Fruit fly (Drosophila melanogaster) whole organism, embryonic: ENCODE data around the gene CG32260.
A peak's percentile ranks its signal among the peaks of the same experiment; 100 is the strongest.

Experiments used
- B-H2 ChIP-seq: fragments of 200-800 bp; sonication (Bioruptor generic); optimal IDR thresholded peaks from 2 replicates; lab custom pipeline; 2018; ENCODE audit warnings: missing biosample characterization, mild to moderate bottlenecking, missing genetic modification characterization
- CG10366 ChIP-seq: fragments of 200-800 bp; sonication (Bioruptor generic); IDR thresholded peaks from 2 replicates; pipeline ENCODE4 v1.3.6; 2022; ENCODE audit warnings: missing biosample characterization, missing genetic modification characterization
- CG11085 ChIP-seq: fragments of 200-800 bp; sonication (Bioruptor generic); IDR thresholded peaks from 2 replicates; pipeline ENCODE4 v1.3.6; 2022; ENCODE audit warnings: missing biosample characterization, missing genetic modification characterization
- CG11695 ChIP-seq: fragments of 200-800 bp; sonication (Bioruptor generic); IDR thresholded peaks from 3 replicates; pipeline ENCODE4 v1.3.6; 2022; ENCODE audit warnings: missing biosample characterization, missing genetic modification characterization
- CG1233 ChIP-seq: fragments of 200-800 bp; sonication (Bioruptor generic); optimal IDR thresholded peaks from 4 replicates; lab custom pipeline; 2018; ENCODE audit warnings: missing biosample characterization, mild to moderate bottlenecking, missing genetic modification characterization
- CG14965 ChIP-seq: fragments of 200-800 bp; sonication (Bioruptor generic); optimal IDR thresholded peaks from 2 replicates; lab custom pipeline; 2016; ENCODE audit warnings: missing biosample characterization, missing genetic modification characterization, borderline replicate concordance
- CG1602 ChIP-seq: fragments of 200-800 bp; sonication (Bioruptor generic); optimal IDR thresholded peaks from 3 replicates; lab custom pipeline; 2016; ENCODE audit warnings: missing biosample characterization, missing genetic modification characterization
- CG1603 ChIP-seq: fragments of 200-800 bp; sonication (Bioruptor generic); optimal IDR thresholded peaks from 2 replicates; lab custom pipeline; 2019; ENCODE audit warnings: missing biosample characterization, mild to moderate bottlenecking, missing genetic modification characterization, moderate library complexity
- CG18476 ChIP-seq: fragments of 200-800 bp; sonication (Bioruptor generic); optimal IDR thresholded peaks from 2 replicates; lab custom pipeline; 2016; ENCODE audit warnings: missing biosample characterization, mild to moderate bottlenecking, missing genetic modification characterization
- CG2129 ChIP-seq: fragments of 200-800 bp; sonication (Bioruptor generic); IDR thresholded peaks from 2 replicates; pipeline ENCODE4 v1.3.6; 2022; ENCODE audit warnings: missing biosample characterization, missing genetic modification characterization; ENCODE audit not compliant: partially characterized antibody
- CG30431 ChIP-seq: fragments of 200-800 bp; sonication (Bioruptor generic); optimal IDR thresholded peaks from 2 replicates; lab custom pipeline; 2017; ENCODE audit warnings: missing biosample characterization, missing genetic modification characterization
- CG32532 ChIP-seq: fragments of 200-800 bp; sonication (Bioruptor generic); IDR thresholded peaks from 2 replicates; pipeline ENCODE4 v1.3.6; 2022; ENCODE audit warnings: missing biosample characterization, missing genetic modification characterization
- CG32767 ChIP-seq: fragments of 200-800 bp; sonication (Bioruptor generic); IDR thresholded peaks from 2 replicates; pipeline ENCODE4 v1.3.6; 2022; ENCODE audit warnings: missing biosample characterization, missing genetic modification characterization
- CG5245 ChIP-seq: fragments of 200-800 bp; sonication (Bioruptor generic); optimal IDR thresholded peaks from 3 replicates; lab custom pipeline; 2016; ENCODE audit warnings: missing biosample characterization, missing genetic modification characterization
- CG5953 ChIP-seq: fragments of 200-800 bp; sonication (Bioruptor generic); IDR thresholded peaks from 2 replicates; pipeline ENCODE4 v1.3.6; 2022; ENCODE audit warnings: missing biosample characterization, missing genetic modification characterization
- CG6254 ChIP-seq: fragments of 200-800 bp; sonication (Bioruptor generic); optimal IDR thresholded peaks from 3 replicates; lab custom pipeline; 2017; ENCODE audit warnings: mild to moderate bottlenecking, missing biosample characterization, missing genetic modification reagents, missing genetic modification characterization
- CG6683 ChIP-seq: fragments of 200-800 bp; sonication (Bioruptor generic); optimal IDR thresholded peaks from 2 replicates; lab custom pipeline; 2017; ENCODE audit warnings: missing biosample characterization, mild to moderate bottlenecking, missing genetic modification characterization, missing genetic modification reagents
- CG6854 ChIP-seq: fragments of 200-800 bp; sonication (Bioruptor generic); optimal IDR thresholded peaks from 3 replicates; lab custom pipeline; 2017; ENCODE audit warnings: missing biosample characterization, mild to moderate bottlenecking, missing genetic modification characterization
- CG7271 ChIP-seq: fragments of 200-800 bp; sonication (Bioruptor generic); optimal IDR thresholded peaks from 2 replicates; lab custom pipeline; 2018; ENCODE audit warnings: missing biosample characterization, mild to moderate bottlenecking, missing genetic modification characterization, moderate library complexity
- CG7745 ChIP-seq: fragments of 200-800 bp; sonication (Bioruptor generic); optimal IDR thresholded peaks from 2 replicates; lab custom pipeline; 2018; ENCODE audit warnings: missing biosample characterization, mild to moderate bottlenecking, missing genetic modification characterization, moderate library complexity
- D19A ChIP-seq: fragments of 200-800 bp; optimal IDR thresholded peaks from 3 replicates; lab custom pipeline; 2019; ENCODE audit warnings: missing biosample characterization, mild to moderate bottlenecking, missing genetic modification characterization, moderate library complexity
- Gug ChIP-seq: fragments of 200-800 bp; sonication (Bioruptor generic); IDR thresholded peaks from 4 replicates; pipeline ENCODE4 v1.3.6; 2022; ENCODE audit warnings: missing biosample characterization, missing genetic modification characterization
- HLH3B ChIP-seq: fragments of 200-800 bp; sonication (Bioruptor generic); IDR thresholded peaks from 2 replicates; pipeline ENCODE4 v1.3.6; 2022; ENCODE audit warnings: missing biosample characterization, missing genetic modification characterization
- HmgZ ChIP-seq: fragments of 200-800 bp; sonication (Bioruptor generic); optimal IDR thresholded peaks from 2 replicates; lab custom pipeline; 2018; ENCODE audit warnings: missing biosample characterization, mild to moderate bottlenecking, missing genetic modification characterization
- Hr78 ChIP-seq, 2 experiments: fragments of 200-800 bp in 1 of 2; fragments of >200 bp in 1 of 2; sonication (Bioruptor generic) in 1 of 2; optimal IDR thresholded peaks; 2 replicates each; lab custom pipeline; 2017 to 2019; ENCODE audit warnings: missing biosample characterization in 2 of 2, missing genetic modification characterization in 2 of 2, mild to moderate bottlenecking in 1 of 2, moderate library complexity in 1 of 2
- PHDP ChIP-seq: fragments of 200-800 bp; sonication (Bioruptor generic); optimal IDR thresholded peaks from 3 replicates; lab custom pipeline; 2018; ENCODE audit warnings: missing biosample characterization, mild to moderate bottlenecking, missing genetic modification characterization, moderate library complexity
- Pdp1 ChIP-seq, 2 experiments: fragments of 200-800 bp; sonication (Bioruptor generic); optimal IDR thresholded peaks; 3 replicates each; lab custom pipeline; 2016; ENCODE audit warnings: missing biosample characterization in 2 of 2, missing genetic modification characterization in 2 of 2, mild to moderate bottlenecking in 1 of 2, moderate library complexity in 1 of 2
- ac ChIP-seq: fragments of 200-800 bp; sonication (Bioruptor generic); optimal IDR thresholded peaks from 3 replicates; lab custom pipeline; 2017; ENCODE audit warnings: missing biosample characterization, mild to moderate bottlenecking, missing genetic modification characterization
- ase ChIP-seq: fragments of 200-800 bp; sonication (Bioruptor generic); IDR thresholded peaks from 3 replicates; pipeline ENCODE4 v1.3.6; 2022; ENCODE audit warnings: missing biosample characterization, missing genetic modification characterization
- crp ChIP-seq, 2 experiments: fragments of 200-800 bp; sonication (Bioruptor generic); optimal IDR thresholded peaks; 2 replicates in 1 of 2; 3 replicates in 1 of 2; lab custom pipeline; 2017; ENCODE audit warnings: missing biosample characterization in 2 of 2, missing genetic modification characterization in 2 of 2, mild to moderate bottlenecking in 1 of 2, moderate library complexity in 1 of 2
- eve ChIP-seq, 2 experiments: fragments of >200 bp; optimal IDR thresholded peaks; 2 replicates each; lab custom pipeline; 2017; ENCODE audit warnings: missing biosample characterization in 2 of 2, missing genetic modification characterization in 2 of 2
- fd3F ChIP-seq: fragments of 200-800 bp; sonication (Bioruptor generic); optimal IDR thresholded peaks from 2 replicates; lab custom pipeline; 2018; ENCODE audit warnings: missing biosample characterization, mild to moderate bottlenecking, missing genetic modification characterization, moderate library complexity
- fd96Cb ChIP-seq: fragments of 200-800 bp; sonication (Bioruptor generic); optimal IDR thresholded peaks from 2 replicates; lab custom pipeline; 2018; ENCODE audit warnings: missing biosample characterization, mild to moderate bottlenecking, missing genetic modification characterization, moderate library complexity
- grau ChIP-seq: fragments of 200-800 bp; optimal IDR thresholded peaks from 3 replicates; lab custom pipeline; 2019; ENCODE audit warnings: missing biosample characterization, mild to moderate bottlenecking, missing genetic modification characterization, moderate library complexity
- knrl ChIP-seq: fragments of 200-800 bp; sonication (Bioruptor generic); IDR thresholded peaks from 3 replicates; pipeline ENCODE4 v1.3.6; 2022; ENCODE audit warnings: missing biosample characterization, missing genetic modification characterization; ENCODE audit not compliant: partially characterized antibody
- pfk ChIP-seq: fragments of 200-800 bp; sonication (Bioruptor generic); optimal IDR thresholded peaks from 2 replicates; lab custom pipeline; 2018; ENCODE audit warnings: missing biosample characterization, mild to moderate bottlenecking, missing genetic modification characterization, moderate library complexity
- prd ChIP-seq, 3 experiments: fragments of >200 bp in 2 of 3; fragments of 200-800 bp in 1 of 3; sonication (Bioruptor generic) in 1 of 3; optimal IDR thresholded peaks in 2 of 3; IDR thresholded peaks in 1 of 3; 2 replicates in 2 of 3; 3 replicates in 1 of 3; pipeline versions ENCODE4 v1.3.6 to Lab custom; 2017 to 2022; ENCODE audit warnings: missing biosample characterization in 1 of 3, missing genetic modification characterization in 1 of 3
- repo ChIP-seq: fragments of 200-800 bp; sonication (Bioruptor generic); optimal IDR thresholded peaks from 2 replicates; lab custom pipeline; 2016; ENCODE audit warnings: missing biosample characterization, missing genetic modification characterization
- sc ChIP-seq, 3 experiments: fragments of >200 bp in 2 of 3; fragments of 200-800 bp in 1 of 3; sonication (Bioruptor generic) in 1 of 3; optimal IDR thresholded peaks; 2 replicates in 2 of 3; 3 replicates in 1 of 3; lab custom pipeline; 2017; ENCODE audit warnings: mild to moderate bottlenecking in 1 of 3, missing biosample characterization in 1 of 3, missing genetic modification characterization in 1 of 3, missing genetic modification reagents in 1 of 3
- sd ChIP-seq: fragments of 200-800 bp; sonication (Bioruptor generic); optimal IDR thresholded peaks from 3 replicates; lab custom pipeline; 2018; ENCODE audit warnings: missing biosample characterization, mild to moderate bottlenecking, missing genetic modification characterization, moderate library complexity
- stc ChIP-seq: fragments of 200-800 bp; sonication (Bioruptor generic); IDR thresholded peaks from 2 replicates; pipeline ENCODE4 v1.3.6; 2022; ENCODE audit warnings: missing biosample characterization, missing genetic modification characterization
- trem ChIP-seq: fragments of 200-800 bp; optimal IDR thresholded peaks from 3 replicates; lab custom pipeline; 2019; ENCODE audit warnings: missing biosample characterization, mild to moderate bottlenecking, missing genetic modification characterization, moderate library complexity
- trh ChIP-seq: fragments of 200-800 bp; sonication (Bioruptor generic); optimal IDR thresholded peaks from 2 replicates; lab custom pipeline; 2016; ENCODE audit warnings: missing biosample characterization, missing genetic modification characterization
- vvl ChIP-seq: fragments of 200-800 bp; sonication (Bioruptor generic); IDR thresholded peaks from 2 replicates; pipeline ENCODE4 v1.3.6; 2022; ENCODE audit warnings: missing biosample characterization, missing genetic modification characterization
- zen ChIP-seq: fragments of 200-800 bp; sonication (Bioruptor generic); optimal IDR thresholded peaks from 3 replicates; lab custom pipeline; 2018; ENCODE audit warnings: missing biosample characterization, mild to moderate bottlenecking, missing genetic modification characterization, moderate library complexity
- zfh1 ChIP-seq: fragments of 200-800 bp; sonication (Bioruptor generic); IDR thresholded peaks from 3 replicates; pipeline ENCODE4 v1.3.6; 2022; ENCODE audit warnings: missing biosample characterization, missing genetic modification characterization

CG32260 gene

DNA sequence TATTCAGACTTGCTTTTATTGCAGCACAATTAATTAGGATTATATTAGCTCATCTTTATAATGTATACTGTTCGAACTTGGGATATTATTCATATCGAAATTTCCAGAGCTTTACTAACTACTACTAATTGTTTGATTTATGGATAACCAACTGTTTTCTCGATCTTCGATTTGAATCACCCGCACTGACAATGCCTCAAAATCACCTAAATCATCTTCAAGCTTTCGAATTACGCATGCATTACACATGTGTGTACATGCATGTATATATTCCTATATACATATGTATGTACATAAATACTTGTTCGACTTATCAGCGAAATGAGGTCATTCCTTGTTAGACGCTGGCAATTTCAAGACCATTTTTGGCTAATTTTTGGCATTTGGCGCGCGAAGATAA is 20.6 kb upstream of the CG32260 start:
- TF ChIP-seq eve (GFP tag; optimal IDR thresholded peaks at IDR 0.05; lab: Kevin White, UChicago) (peak in 1 of 2 experiments; percentile 58), CG11085 (GFP tag; lab: Robert Waterston, UW) (no peak), grau (tag; lab: Kevin White, UChicago) (peak; percentile 50)

DNA sequence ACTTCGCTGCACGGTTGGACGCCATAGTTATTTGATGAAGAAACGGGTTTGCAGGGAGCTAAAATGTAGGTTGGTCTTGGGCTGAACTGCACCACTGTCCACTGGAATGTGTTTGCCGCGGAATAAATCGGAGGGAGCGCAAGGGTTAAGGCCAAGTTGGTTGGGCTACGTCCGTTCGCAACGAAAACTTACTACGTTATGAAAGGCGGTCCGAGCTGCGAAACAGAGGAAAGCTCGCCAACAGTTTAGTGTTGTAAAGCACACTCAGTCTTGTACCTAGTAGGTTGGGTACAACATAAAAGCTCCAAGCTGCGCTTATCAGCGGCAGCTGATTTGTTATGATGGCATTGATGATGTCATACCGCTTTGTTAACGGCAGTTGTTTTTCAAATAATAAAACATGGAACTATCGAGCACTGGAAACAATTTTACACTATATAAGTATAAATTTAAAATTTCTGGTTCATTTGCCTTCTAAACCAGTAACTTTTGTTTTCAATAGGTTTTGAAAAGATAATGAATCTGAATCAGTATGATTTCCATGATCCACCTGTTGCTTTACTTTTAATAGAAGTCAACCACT is 19.9 kb upstream of the CG32260 start, which contains the start of gene Chd64:
Gene Chd64, minus strand, starts transcription at position 204 of the 583 bp plus-strand sequence.
- no peak for TF ChIP-seq CG10366 (GFP tag; lab: Robert Waterston, UW)
- peak; percentile 58; the same call in 2 of the 3 replicates for TF ChIP-seq CG11695 (GFP tag; lab: Robert Waterston, UW)
- TF ChIP-seq CG1233 (GFP tag; lab: Kevin White, UChicago), result no peak
- TF ChIP-seq HmgZ (tag; lab: Kevin White, UChicago), result peak; percentile 71
- no peak for TF ChIP-seq fd96Cb (tag; lab: Kevin White, UChicago)
- peak; percentile 3 for TF ChIP-seq fd3F (GFP tag; lab: Kevin White, UChicago)
- peak in 1 of 2 experiments; percentile 64 for TF ChIP-seq Hr78 (GFP tag; optimal IDR thresholded peaks at IDR 0.05; lab: Kevin White, UChicago)
- TF ChIP-seq CG32532, result no peak; the same call in none of the 2 replicates
- no peak for TF ChIP-seq zen (tag; lab: Kevin White, UChicago)
- TF ChIP-seq ase, result no peak
- TF ChIP-seq CG18476 (GFP tag; lab: Kevin White, UChicago), result peak; percentile 6
- no peak for TF ChIP-seq CG5245 (GFP tag; lab: Kevin White, UChicago)
- TF ChIP-seq stc (GFP tag; lab: Robert Waterston, UW), result 0 out of 2 replicates have a peak, but pooled peaks have one; percentile 14
- TF ChIP-seq CG2129 (GFP tag; lab: Robert Waterston, UW), result no peak
- peak; percentile 53 for TF ChIP-seq PHDP (tag; lab: Kevin White, UChicago)
- TF ChIP-seq CG1603 (tag; lab: Kevin White, UChicago), result no peak
- TF ChIP-seq trem (tag; lab: Kevin White, UChicago), result no peak
- peak; percentile 75 for TF ChIP-seq B-H2 (GFP tag; lab: Kevin White, UChicago)
- TF ChIP-seq ac (GFP tag; lab: Kevin White, UChicago), result no peak
- peak; percentile 76 for TF ChIP-seq vvl (GFP tag; lab: Robert Waterston, UW)
- TF ChIP-seq trh (GFP tag; lab: Kevin White, UChicago), result no peak
- TF ChIP-seq D19A (tag; lab: Kevin White, UChicago), result no peak
- TF ChIP-seq sd (tag; lab: Kevin White, UChicago), result peak; percentile 94
- peak in 1 of 2 experiments; percentile 97 for TF ChIP-seq Pdp1 (GFP tag; optimal IDR thresholded peaks at IDR 0.05; lab: Kevin White, UChicago)
- peak; percentile 1 for TF ChIP-seq CG6254 (GFP tag; lab: Kevin White, UChicago)
- no peak for TF ChIP-seq zfh1
- no peak for TF ChIP-seq sc (optimal IDR thresholded peaks at IDR 0.05; lab: Kevin White, UChicago)
- no peak for TF ChIP-seq sc (GFP tag; optimal IDR thresholded peaks at IDR 0.05; lab: Kevin White, UChicago)
- no peak for TF ChIP-seq CG6683
- no peak for TF ChIP-seq prd (optimal IDR thresholded peaks at IDR 0.05; lab: Kevin White, UChicago)
- TF ChIP-seq prd (GFP tag; IDR thresholded peaks at IDR 0.05; lab: Robert Waterston, UW), result no peak
- peak in 1 of 2 experiments; percentile 76 for TF ChIP-seq crp (GFP tag; optimal IDR thresholded peaks at IDR 0.05; lab: Kevin White, UChicago)
- TF ChIP-seq CG1602, result no peak
- no peak for TF ChIP-seq repo
- no peak for TF ChIP-seq CG14965 (GFP tag; lab: Kevin White, UChicago)
- no peak for TF ChIP-seq CG30431 (GFP tag; lab: Kevin White, UChicago)
- no peak for TF ChIP-seq HLH3B
- peak; percentile 62 for TF ChIP-seq pfk
- no peak for TF ChIP-seq CG7745 (tag; lab: Kevin White, UChicago)
- no peak; the same call in 2 of the 3 replicates for TF ChIP-seq knrl (GFP tag; lab: Robert Waterston, UW)
- TF ChIP-seq CG6854 (GFP tag; lab: Kevin White, UChicago), result peak; percentile 75
- TF ChIP-seq CG7271 (tag; lab: Kevin White, UChicago), result no peak
- no peak for TF ChIP-seq CG32767 (GFP tag; lab: Robert Waterston, UW)
- no peak for TF ChIP-seq CG5953 (GFP tag; lab: Robert Waterston, UW)
- no peak for TF ChIP-seq Gug (GFP tag; lab: Robert Waterston, UW)
